Worm (Caenorhabditis elegans) whole organism, midembryonic: ENCODE data around the gene B0244.6.

Source experiments
- T22C8.4 ChIP-seq: fragments of 200-800 bp; sonication (Bioruptor generic); IDR thresholded peaks from 2 replicates; pipeline ENCODE4 v1.3.6; 2022; ENCODE audit warnings: missing genetic modification characterization, missing compliant biosample characterization
- flt-1 ChIP-seq: fragments of 200-800 bp; sonication (Bioruptor generic); IDR thresholded peaks from 2 replicates; pipeline ENCODE4 v1.3.6; 2022; ENCODE audit warnings: missing genetic modification characterization, missing compliant biosample characterization
- klf-2 ChIP-seq: fragments of 200-800 bp; sonication (Bioruptor generic); conservative IDR thresholded peaks from 2 replicates; pipeline ENCODE4 v1.3.6; 2022; ENCODE audit warnings: missing genetic modification reagents, missing genetic modification characterization, missing compliant biosample characterization
- tab-1 ChIP-seq: fragments of 200-800 bp; sonication (Bioruptor generic); IDR thresholded peaks from 2 replicates; pipeline ENCODE4 v1.3.6; 2022; ENCODE audit warnings: missing genetic modification characterization, missing compliant biosample characterization
- ztf-29 ChIP-seq: fragments of 200-800 bp; sonication (Bioruptor generic); IDR thresholded peaks from 2 replicates; pipeline ENCODE4 v1.3.6; 2022; ENCODE audit warnings: missing genetic modification reagents, missing genetic modification characterization, missing compliant biosample characterization

DNA sequence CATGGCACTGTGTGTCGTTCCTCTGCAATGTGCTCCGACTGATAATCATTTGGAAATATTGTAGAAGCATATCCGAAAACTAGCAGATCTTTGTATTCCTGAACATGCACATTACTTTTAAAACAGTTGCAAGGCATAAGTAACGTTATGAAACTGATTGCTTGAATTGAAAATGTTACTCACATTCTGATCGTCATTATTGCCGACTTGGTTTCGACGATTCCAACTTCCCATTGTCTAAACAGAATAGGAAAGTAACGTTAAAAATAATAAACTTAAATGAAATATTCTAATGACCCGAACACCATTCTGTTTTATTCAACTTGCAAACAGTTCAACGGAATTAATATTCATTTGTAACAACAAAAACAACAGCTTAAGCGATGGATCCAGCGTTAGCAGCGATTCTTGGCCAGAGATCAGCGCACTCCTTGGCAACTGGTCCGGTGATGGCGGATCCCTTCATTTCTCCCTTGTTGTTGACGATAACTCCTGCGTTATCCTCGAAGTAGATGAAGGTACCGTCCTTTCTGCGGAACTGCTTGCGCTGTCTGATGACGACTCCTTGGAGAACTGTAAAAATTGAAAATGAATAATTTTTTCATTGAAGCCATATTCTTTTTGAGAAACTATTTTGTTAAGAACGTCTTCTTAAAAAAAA is 32.5 kb upstream of the B0244.6 start, which contains the start of gene swp-1:
- no peak for TF ChIP-seq T22C8.4 (GFP tag; lab: Robert Waterston, UW)
- no peak for TF ChIP-seq flt-1 (GFP tag; lab: Robert Waterston, UW)
- no peak for TF ChIP-seq tab-1 (GFP tag; lab: Robert Waterston, UW)
- TF ChIP-seq ztf-29 (GFP tag; lab: Robert Waterston, UW) = no peak
- no peak for TF ChIP-seq klf-2
